Fruit fly (Drosophila melanogaster): ENCODE results near the gene CG10237.

CG10237 gene

dm6 chr2L:19430343-19430742, 12.2 kb downstream of the CG10237 start, which contains the start of gene RtcB (continued):
- peak; percentile 34 for TF ChIP-seq pho (GFP tag; optimal IDR thresholded peaks at IDR 0.05)
- TF ChIP-seq Lhr (GFP tag; optimal IDR thresholded peaks at IDR 0.05): peak; percentile 69
- TF ChIP-seq CG33213 (GFP tag; optimal IDR thresholded peaks at IDR 0.05): peak; percentile 18
- TF ChIP-seq chm (GFP tag; IDR thresholded peaks at IDR 0.05): no peak
- TF ChIP-seq trem (tag; optimal IDR thresholded peaks at IDR 0.05): peak; percentile 60
- TF ChIP-seq insv (GFP tag; optimal IDR thresholded peaks at IDR 0.05): peak in 1 of 2 experiments; percentile 55
- peak; percentile 51 for TF ChIP-seq HmgD (GFP tag; optimal IDR thresholded peaks at IDR 0.05)
- TF ChIP-seq CG8944 (GFP tag; optimal IDR thresholded peaks at IDR 0.05): peak; percentile 7
- peak; percentile 24; the same call in 1 of the 2 replicates for TF ChIP-seq sisA (GFP tag; IDR thresholded peaks at IDR 0.05)
- peak; percentile 17 for TF ChIP-seq Hsf (GFP tag; optimal IDR thresholded peaks at IDR 0.05)
- peak; percentile 37 for TF ChIP-seq CG12659 (GFP tag; optimal IDR thresholded peaks at IDR 0.05)
- TF ChIP-seq jing (GFP tag; optimal IDR thresholded peaks at IDR 0.05): no peak
- TF ChIP-seq pros (GFP tag; optimal IDR thresholded peaks at IDR 0.05): no peak
- TF ChIP-seq Asciz (GFP tag; optimal IDR thresholded peaks at IDR 0.05): no peak
- peak; percentile 59 for TF ChIP-seq CG9797 (GFP tag; optimal IDR thresholded peaks at IDR 0.05)
- TF ChIP-seq vnd (GFP tag; IDR thresholded peaks at IDR 0.05; ENCODE audit: partially characterized antibody): peak; percentile 97
- no peak for TF ChIP-seq al (GFP tag; IDR thresholded peaks at IDR 0.05)
- no peak for TF ChIP-seq CG1233 (GFP tag; optimal IDR thresholded peaks at IDR 0.05)
- TF ChIP-seq sna (GFP tag; IDR thresholded peaks at IDR 0.05; ENCODE audit: partially characterized antibody): peak; percentile 98
- TF ChIP-seq Opbp (GFP tag; IDR thresholded peaks at IDR 0.05; ENCODE audit: partially characterized antibody): peak; percentile 93
- TF ChIP-seq CG15514 (GFP tag; optimal IDR thresholded peaks at IDR 0.05): peak; percentile 54
- peak; percentile 94 for TF ChIP-seq CG6791 (GFP tag; IDR thresholded peaks at IDR 0.05; ENCODE audit: partially characterized antibody)
- TF ChIP-seq oc (tag; optimal IDR thresholded peaks at IDR 0.05): no peak
- peak; percentile 71 for TF ChIP-seq sd (tag; optimal IDR thresholded peaks at IDR 0.05)
- no peak for TF ChIP-seq dpn (GFP tag; optimal IDR thresholded peaks at IDR 0.05)
- TF ChIP-seq Max (GFP tag; optimal IDR thresholded peaks at IDR 0.05): peak; percentile 15
- no peak for TF ChIP-seq slou (GFP tag; optimal IDR thresholded peaks at IDR 0.05)
- peak; percentile 94 for TF ChIP-seq HLH4C (GFP tag; IDR thresholded peaks at IDR 0.05; ENCODE audit: partially characterized antibody)
- no peak for TF ChIP-seq Doc2 (GFP tag; IDR thresholded peaks at IDR 0.05)
- TF ChIP-seq Sin3A (optimal IDR thresholded peaks at IDR 0.05): peak; percentile 74
- no peak for TF ChIP-seq D (optimal IDR thresholded peaks at IDR 0.05)
- no peak for TF ChIP-seq D (GFP tag; optimal IDR thresholded peaks at IDR 0.05)
- TF ChIP-seq Dbx (GFP tag; IDR thresholded peaks at IDR 0.05): 0 out of 3 replicates have a peak, but pooled peaks have one; percentile 33
- peak; percentile 40 for TF ChIP-seq CG4617 (GFP tag; optimal IDR thresholded peaks at IDR 0.05; ENCODE audit: borderline replicate concordance)
- peak; percentile 54 for TF ChIP-seq phol (tag; optimal IDR thresholded peaks at IDR 0.05)
- TF ChIP-seq CG31365 (tag; optimal IDR thresholded peaks at IDR 0.05): peak; percentile 97
- TF ChIP-seq Bgb (GFP tag; IDR thresholded peaks at IDR 0.05; ENCODE audit: partially characterized antibody): peak; percentile 96
- peak; percentile 95 for TF ChIP-seq bbx (GFP tag; IDR thresholded peaks at IDR 0.05; ENCODE audit: partially characterized antibody)
- TF ChIP-seq E2f2 (GFP tag; IDR thresholded peaks at IDR 0.05): peak; percentile 74
- peak; percentile 58 for TF ChIP-seq nerfin-1 (tag; optimal IDR thresholded peaks at IDR 0.05)
- peak; percentile 96; the same call in 2 of the 3 replicates for TF ChIP-seq Doc3 (GFP tag; IDR thresholded peaks at IDR 0.05; ENCODE audit: partially characterized antibody)
- TF ChIP-seq Drgx (GFP tag; IDR thresholded peaks at IDR 0.05): no peak
- TF ChIP-seq CG12391 (tag; optimal IDR thresholded peaks at IDR 0.05): peak; percentile 19
- peak; percentile 9 for TF ChIP-seq CG2712 (tag; optimal IDR thresholded peaks at IDR 0.05)
- peak; percentile 49 for TF ChIP-seq stwl (tag; optimal IDR thresholded peaks at IDR 0.05)
- peak; percentile 21 for TF ChIP-seq CG12769 (tag; optimal IDR thresholded peaks at IDR 0.05)
- no peak for TF ChIP-seq prd (optimal IDR thresholded peaks at IDR 0.05)
- TF ChIP-seq prd (GFP tag; IDR thresholded peaks at IDR 0.05): 0 out of 3 replicates have a peak, but pooled peaks have one; percentile 13
- TF ChIP-seq Hmx (GFP tag; optimal IDR thresholded peaks at IDR 0.05): no peak
- no peak for TF ChIP-seq CG14050 (GFP tag; IDR thresholded peaks at IDR 0.05)
